Fruit fly (Drosophila melanogaster): ENCODE data around the gene CG10600.

The CG10600 gene

DNA sequence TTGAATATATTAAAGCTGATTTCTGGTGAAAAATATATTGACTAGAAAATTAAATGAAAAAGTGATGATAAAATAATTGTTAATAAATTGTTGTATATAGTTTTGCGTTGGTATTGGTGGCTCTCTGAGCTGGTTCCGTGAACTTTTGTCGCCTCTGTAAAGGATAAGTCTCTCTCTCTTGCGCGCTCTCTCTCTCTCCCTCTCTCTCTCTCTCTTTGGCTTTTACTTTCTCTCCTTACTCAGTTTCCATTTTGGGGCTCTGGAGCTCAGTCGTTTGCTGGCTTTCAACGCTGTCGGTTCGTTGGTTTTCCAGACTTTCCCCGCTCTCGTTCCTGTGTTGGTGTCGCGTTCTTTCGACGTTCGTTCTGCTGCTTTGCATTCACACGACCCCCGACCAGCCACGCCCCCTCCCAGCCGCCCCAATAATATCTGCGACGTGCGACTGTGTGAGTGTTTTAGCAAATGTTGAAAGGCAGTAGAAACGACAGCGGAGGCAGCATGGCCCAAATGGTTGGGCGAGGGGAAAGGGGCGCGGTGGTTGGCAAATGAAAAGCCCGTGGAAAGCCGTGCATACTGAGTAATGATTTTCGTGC lies 5.5 kb upstream of the CG10600 start, which contains the start of gene CG17321 (continued):
- peak; percentile 43 for TF ChIP-seq Hmr (GFP tag; optimal IDR thresholded peaks at IDR 0.05)
- TF ChIP-seq odd (GFP tag; optimal IDR thresholded peaks at IDR 0.05): no peak
- 0 out of 2 replicates have a peak, but pooled peaks have one; percentile 18 for TF ChIP-seq nerfin-2 (GFP tag; IDR thresholded peaks at IDR 0.05; ENCODE audit: partially characterized antibody)
- TF ChIP-seq CG12299 (tag; optimal IDR thresholded peaks at IDR 0.05): peak; percentile 13
- no peak for TF ChIP-seq B-H1 (GFP tag; IDR thresholded peaks at IDR 0.05)
- no peak for TF ChIP-seq lmd (GFP tag; IDR thresholded peaks at IDR 0.05)
- TF ChIP-seq ci (GFP tag; IDR thresholded peaks at IDR 0.05): no peak; the same call in 2 of the 3 replicates
- peak; percentile 80 to 94 for TF ChIP-seq Trl (optimal IDR thresholded peaks at IDR 0.05)
- TF ChIP-seq Trl (GFP tag; optimal IDR thresholded peaks at IDR 0.05): no peak
- TF ChIP-seq vfl (GFP tag; optimal IDR thresholded peaks at IDR 0.05): no peak
- no peak for TF ChIP-seq sug (tag; optimal IDR thresholded peaks at IDR 0.05)
- no peak for TF ChIP-seq nau (GFP tag; optimal IDR thresholded peaks at IDR 0.05)
- no peak for TF ChIP-seq CG9817 (tag; optimal IDR thresholded peaks at IDR 0.05)
- no peak for TF ChIP-seq CG2712 (tag; optimal IDR thresholded peaks at IDR 0.05)
- no peak for TF ChIP-seq Usf (GFP tag; optimal IDR thresholded peaks at IDR 0.05)
- no peak for TF ChIP-seq CG2678 (tag; optimal IDR thresholded peaks at IDR 0.05)
- no peak for TF ChIP-seq CG8290 (GFP tag; optimal IDR thresholded peaks at IDR 0.05)
- peak in 1 of 2 experiments; percentile 2 for TF ChIP-seq CG8290 (tag; optimal IDR thresholded peaks at IDR 0.05)
- TF ChIP-seq Kr (GFP tag; optimal IDR thresholded peaks at IDR 0.05): no peak
- TF ChIP-seq pan (optimal IDR thresholded peaks at IDR 0.05): no peak
- no peak for TF ChIP-seq pan (GFP tag; optimal IDR thresholded peaks at IDR 0.05 in 1 of 2, IDR thresholded peaks at IDR 0.05 in 1 of 2)
- no peak for TF ChIP-seq BEAF-32 (GFP tag; optimal IDR thresholded peaks at IDR 0.05)
- TF ChIP-seq Rx (GFP tag; IDR thresholded peaks at IDR 0.05): no peak
- TF ChIP-seq chinmo (GFP tag; IDR thresholded peaks at IDR 0.05; ENCODE audit: partially characterized antibody): 0 out of 4 replicates have a peak, but pooled peaks have one; percentile 29
- no peak for TF ChIP-seq CG1647 (GFP tag; optimal IDR thresholded peaks at IDR 0.05)
- TF ChIP-seq kni (GFP tag; optimal IDR thresholded peaks at IDR 0.05): no peak
- TF ChIP-seq Sin3A (optimal IDR thresholded peaks at IDR 0.05): no peak
- TF ChIP-seq yki (optimal IDR thresholded peaks at IDR 0.05): peak; percentile 22
- TF ChIP-seq ken (GFP tag; IDR thresholded peaks at IDR 0.05): no peak
- TF ChIP-seq Six4 (GFP tag; optimal IDR thresholded peaks at IDR 0.05): no peak
- no peak for TF ChIP-seq stc (GFP tag; IDR thresholded peaks at IDR 0.05)
- TF ChIP-seq CG17359 (tag; optimal IDR thresholded peaks at IDR 0.05): no peak
- TF ChIP-seq gro (GFP tag; optimal IDR thresholded peaks at IDR 0.05): no peak
- no peak for TF ChIP-seq Meics (GFP tag; optimal IDR thresholded peaks at IDR 0.05)
- no peak for TF ChIP-seq ATbp (GFP tag; optimal IDR thresholded peaks at IDR 0.05)
- TF ChIP-seq pros (GFP tag; optimal IDR thresholded peaks at IDR 0.05): no peak
- no peak for TF ChIP-seq CG8388 (GFP tag; optimal IDR thresholded peaks at IDR 0.05)
- no peak for TF ChIP-seq sd (tag; optimal IDR thresholded peaks at IDR 0.05)
- TF ChIP-seq CG9727 (GFP tag; optimal IDR thresholded peaks at IDR 0.05): no peak
- TF ChIP-seq CG12155 (GFP tag; optimal IDR thresholded peaks at IDR 0.05): no peak
- peak; percentile 14 for TF ChIP-seq Hand (GFP tag; optimal IDR thresholded peaks at IDR 0.05)
- no peak for TF ChIP-seq Pdp1 (GFP tag; optimal IDR thresholded peaks at IDR 0.05)
- no peak for TF ChIP-seq Elba2 (GFP tag; optimal IDR thresholded peaks at IDR 0.05)
- no peak for TF ChIP-seq Camta (GFP tag; optimal IDR thresholded peaks at IDR 0.05)
- no peak for TF ChIP-seq Doc3 (GFP tag; IDR thresholded peaks at IDR 0.05; ENCODE audit: partially characterized antibody)
- TF ChIP-seq Dref (GFP tag; IDR thresholded peaks at IDR 0.05): 0 out of 2 replicates have a peak, but pooled peaks have one; percentile 14
- TF ChIP-seq Xrp1 (GFP tag; IDR thresholded peaks at IDR 0.05): no peak
- no peak for TF ChIP-seq Hey (tag; optimal IDR thresholded peaks at IDR 0.05)
- TF ChIP-seq knrl (GFP tag; IDR thresholded peaks at IDR 0.05; ENCODE audit: partially characterized antibody): no peak
- TF ChIP-seq sc (optimal IDR thresholded peaks at IDR 0.05): no peak
- TF ChIP-seq sc (GFP tag; optimal IDR thresholded peaks at IDR 0.05): no peak
- TF ChIP-seq CG11456 (GFP tag; IDR thresholded peaks at IDR 0.05): 0 out of 3 replicates have a peak, but pooled peaks have one; percentile 37

Data from whole organism, embryonic.